Fruit fly (Drosophila melanogaster) ovary, adult (tissue): Measurements from ENCODE around the gene CG18766.

Experiments used
- CG17801 ChIP-seq: fragments of 200-800 bp; optimal IDR thresholded peaks from 2 replicates; lab custom pipeline; 2019; ENCODE audit warnings: missing biosample characterization, mild to moderate bottlenecking, missing genetic modification characterization, moderate library complexity; ENCODE audit not compliant: partially characterized antibody

The CG18766 gene

dm6 chr3R:27237980-27238379, 7.1 kb downstream of the CG18766 start:
- no peak for TF ChIP-seq CG17801 (GFP tag; lab: Kevin White, UChicago)

- TF ChIP-seq CG17801 (GFP tag; lab: Kevin White, UChicago) = no peak
These were observed 11.7 kb downstream of the CG18766 start, which contains the start of gene CG31068 for dm6 chr3R:27233398-27233797. Gene CG31068, plus strand, starts transcription at chr3R:27233698.

dm6 chr3R:27229368-27229767, 15.7 kb downstream of the CG18766 start, which contains the start of gene CG42814:
Gene CG42814, minus strand, starts transcription at chr3R:27229468.
- TF ChIP-seq CG17801 (GFP tag; lab: Kevin White, UChicago) = no peak

- TF ChIP-seq CG17801 (GFP tag; lab: Kevin White, UChicago) = no peak
These were observed 16.7 kb downstream of the CG18766 start, which contains the start of gene CG42813 for dm6 chr3R:27228342-27228741. Gene CG42813, minus strand, starts transcription at chr3R:27228561.

- TF ChIP-seq CG17801 (GFP tag; lab: Kevin White, UChicago) = no peak
These were observed 18.9 kb downstream of the CG18766 start for dm6 chr3R:27226080-27226648.

dm6 chr3R:27225490-27225889, 19.6 kb downstream of the CG18766 start:
- TF ChIP-seq CG17801 (GFP tag; lab: Kevin White, UChicago) = no peak

- TF ChIP-seq CG17801 (GFP tag; lab: Kevin White, UChicago) = no peak
These were observed 20.3 kb downstream of the CG18766 start for dm6 chr3R:27224727-27225126.

- TF ChIP-seq CG17801 (GFP tag; lab: Kevin White, UChicago) = no peak
These were observed 22.0 kb downstream of the CG18766 start for dm6 chr3R:27223012-27223411.

- TF ChIP-seq CG17801 (GFP tag; lab: Kevin White, UChicago) = no peak
These were observed 22.9 kb downstream of the CG18766 start for dm6 chr3R:27222013-27222673.

- no peak for TF ChIP-seq CG17801 (GFP tag; lab: Kevin White, UChicago)
These were observed 24.1 kb downstream of the CG18766 start for dm6 chr3R:27220829-27221463.

dm6 chr3R:27218814-27219213, 26.2 kb downstream of the CG18766 start:
- TF ChIP-seq CG17801 (GFP tag; lab: Kevin White, UChicago) = no peak

dm6 chr3R:27218288-27218687, 26.8 kb downstream of the CG18766 start:
- TF ChIP-seq CG17801 (GFP tag; lab: Kevin White, UChicago) = no peak

dm6 chr3R:27217465-27218059, 27.5 kb downstream of the CG18766 start:
- no peak for TF ChIP-seq CG17801 (GFP tag; lab: Kevin White, UChicago)

- no peak for TF ChIP-seq CG17801 (GFP tag; lab: Kevin White, UChicago)
These were observed 30.1 kb downstream of the CG18766 start for dm6 chr3R:27214949-27215348.

dm6 chr3R:27212979-27213580, 32.0 kb downstream of the CG18766 start:
- no peak for TF ChIP-seq CG17801 (GFP tag; lab: Kevin White, UChicago)
